Worm (Caenorhabditis elegans) whole organism, early embryonic: ENCODE data around the gene hacl-1.

Experiments
- B0310.2 ChIP-seq: sonication (generic microtip); optimal IDR thresholded peaks from 2 replicates; lab custom pipeline; 2016; ENCODE audit warnings: mild to moderate bottlenecking, missing genetic modification characterization, missing compliant biosample characterization
- F13C5.2 ChIP-seq: sonication (generic microtip); optimal IDR thresholded peaks from 2 replicates; lab custom pipeline; 2017; ENCODE audit warnings: mild to moderate bottlenecking, missing genetic modification characterization, inconsistent platforms, missing compliant biosample characterization
- aly-1 ChIP-seq: sonication (generic microtip); optimal IDR thresholded peaks from 2 replicates; lab custom pipeline; 2016; ENCODE audit warnings: missing genetic modification characterization, missing compliant biosample characterization
- ama-1 ChIP-seq: fragments of 150-350 bp; optimal IDR thresholded peaks from 2 replicates; lab custom pipeline; 2014
- ceh-13 ChIP-seq: fragments of 200-800 bp; sonication (Bioruptor generic); optimal IDR thresholded peaks from 2 replicates; lab custom pipeline; 2018; ENCODE audit warnings: mild to moderate bottlenecking, missing genetic modification characterization, missing compliant biosample characterization
- ceh-36 ChIP-seq: sonication (generic microtip); optimal IDR thresholded peaks from 2 replicates; lab custom pipeline; 2016; ENCODE audit warnings: missing genetic modification characterization, inconsistent platforms, missing compliant biosample characterization
- ets-7 ChIP-seq: sonication (generic microtip); optimal IDR thresholded peaks from 2 replicates; lab custom pipeline; 2016; ENCODE audit warnings: missing genotype, missing genetic modification characterization, missing compliant biosample characterization
- flt-1 ChIP-seq: fragments of 200-800 bp; sonication (Bioruptor generic); IDR thresholded peaks from 2 replicates; pipeline ENCODE4 v1.3.6; 2022; ENCODE audit warnings: missing genetic modification characterization, missing compliant biosample characterization
- hmbx-1 ChIP-seq: sonication (generic microtip); optimal IDR thresholded peaks from 2 replicates; lab custom pipeline; 2016; ENCODE audit warnings: mild to moderate bottlenecking, missing genetic modification characterization, missing compliant biosample characterization
- hmg-4 ChIP-seq: fragments of 200-800 bp; sonication (Bioruptor generic); optimal IDR thresholded peaks from 2 replicates; lab custom pipeline; 2018; ENCODE audit warnings: mild to moderate bottlenecking, missing genetic modification characterization, missing compliant biosample characterization
- hnd-1 ChIP-seq: sonication (generic microtip); optimal IDR thresholded peaks from 2 replicates; lab custom pipeline; 2016; ENCODE audit warnings: missing genetic modification characterization, missing compliant biosample characterization
- pes-1 ChIP-seq: fragments of 200-800 bp; sonication (Bioruptor generic); IDR thresholded peaks from 2 replicates; pipeline ENCODE4 v1.3.6; 2022; ENCODE audit warnings: missing genetic modification reagents, missing genetic modification characterization, missing compliant biosample characterization
- scrt-1 ChIP-seq: fragments of 200-800 bp; sonication (Bioruptor generic); IDR thresholded peaks from 2 replicates; pipeline ENCODE4 v1.3.6; 2022; ENCODE audit warnings: missing genetic modification characterization, missing compliant biosample characterization
- sea-1 ChIP-seq: fragments of 200-800 bp; sonication (Bioruptor generic); conservative IDR thresholded peaks from 2 replicates; pipeline ENCODE4 v1.3.6; 2022; ENCODE audit warnings: missing genetic modification characterization, missing compliant biosample characterization
- tbx-11 ChIP-seq: fragments of 200-800 bp; sonication (Bioruptor generic); IDR thresholded peaks from 2 replicates; pipeline ENCODE4 v1.3.6; 2022; ENCODE audit warnings: missing genetic modification characterization, missing compliant biosample characterization
- tbx-37 ChIP-seq: fragments of 200-800 bp; sonication (Bioruptor generic); conservative IDR thresholded peaks from 2 replicates; pipeline ENCODE4 v1.3.6; 2022; ENCODE audit warnings: missing genetic modification reagents, missing genetic modification characterization, missing compliant biosample characterization
- tra-4 ChIP-seq: sonication (generic microtip); optimal IDR thresholded peaks from 2 replicates; lab custom pipeline; 2017; ENCODE audit warnings: missing genetic modification characterization, missing compliant biosample characterization

hacl-1 gene

DNA sequence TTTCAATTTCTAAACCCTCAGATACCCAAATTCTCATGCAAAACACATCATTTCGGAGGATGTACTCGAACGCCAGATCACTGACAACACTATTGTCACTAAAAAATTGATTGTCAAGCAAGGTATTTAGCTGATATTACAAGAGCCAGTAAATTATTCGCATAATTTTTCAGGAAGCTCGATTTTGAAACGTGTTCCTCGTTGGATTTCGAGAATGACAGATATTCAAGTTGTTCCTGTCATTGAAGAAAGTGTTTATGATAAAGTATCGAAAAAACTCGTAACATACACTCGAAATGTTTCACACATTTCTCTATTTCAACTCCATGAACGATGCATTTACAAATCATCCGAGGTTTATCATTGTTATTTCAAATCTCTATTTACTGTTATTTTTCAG is 3.0 kb upstream of the hacl-1 start:
- no peak for TF ChIP-seq scrt-1 (GFP tag; lab: Robert Waterston, UW)
- no peak for TF ChIP-seq tra-4 (tag; lab: Kevin White, UChicago)
- TF ChIP-seq hmbx-1 (tag; lab: Kevin White, UChicago) = no peak
- no peak for TF ChIP-seq ets-7 (tag; lab: Kevin White, UChicago)
- TF ChIP-seq tbx-37 = no peak
- no peak for TF ChIP-seq ceh-36
- TF ChIP-seq B0310.2 (tag; lab: Kevin White, UChicago) = no peak
- TF ChIP-seq flt-1 (GFP tag; lab: Robert Waterston, UW) = no peak
- no peak for TF ChIP-seq hnd-1 (tag; lab: Kevin White, UChicago)

- TF ChIP-seq pes-1 = no peak
- TF ChIP-seq scrt-1 (GFP tag; lab: Robert Waterston, UW) = no peak
- no peak for TF ChIP-seq ceh-13 (GFP tag; lab: Kevin White, UChicago)
- TF ChIP-seq hmbx-1 (tag; lab: Kevin White, UChicago) = no peak
- no peak for TF ChIP-seq sea-1
- no peak for TF ChIP-seq ama-1 (lab: Kevin White, UChicago)
- TF ChIP-seq F13C5.2 (tag; lab: Kevin White, UChicago) = no peak
- TF ChIP-seq tra-4 (tag; lab: Kevin White, UChicago) = no peak
- no peak for TF ChIP-seq hmg-4
- no peak for TF ChIP-seq tbx-11 (GFP tag; lab: Robert Waterston, UW)
- no peak for TF ChIP-seq flt-1 (GFP tag; lab: Robert Waterston, UW)
- TF ChIP-seq ceh-36 = no peak
- TF ChIP-seq tbx-37 = no peak
- TF ChIP-seq hnd-1 (tag; lab: Kevin White, UChicago) = no peak
- no peak for TF ChIP-seq B0310.2 (tag; lab: Kevin White, UChicago)
Measured at ce11 chrII:11495307-11495706, 2.5 kb upstream of the hacl-1 start, which contains the start of the genes ooc-3 and B0334.4. ooc-3 (minus strand) TSS chrII:11495321. B0334.4 (plus strand) TSS chrII:11495692.

- no peak for TF ChIP-seq hmbx-1 (tag; lab: Kevin White, UChicago)
- TF ChIP-seq B0310.2 (tag; lab: Kevin White, UChicago) = no peak
Measured at ce11 chrII:11487999-11488398, 4.8 kb downstream of the hacl-1 start, which contains the start of gene B0334.13. B0334.13 (plus strand) TSS chrII:11488299.

- TF ChIP-seq ceh-36 = no peak
- no peak for TF ChIP-seq scrt-1 (GFP tag; lab: Robert Waterston, UW)
- TF ChIP-seq ceh-13 (GFP tag; lab: Kevin White, UChicago) = no peak
- TF ChIP-seq hmg-4 = no peak
- TF ChIP-seq tbx-37 = no peak
- no peak for TF ChIP-seq sea-1
- TF ChIP-seq tbx-11 (GFP tag; lab: Robert Waterston, UW) = no peak
- no peak for TF ChIP-seq hnd-1 (tag; lab: Kevin White, UChicago)
- no peak for TF ChIP-seq F13C5.2 (tag; lab: Kevin White, UChicago)
- no peak for TF ChIP-seq B0310.2 (tag; lab: Kevin White, UChicago)
Measured at ce11 chrII:11486698-11487234, 6.0 kb downstream of the hacl-1 start, which contains the start of gene ttr-18. ttr-18 (minus strand) TSS chrII:11486748.

DNA sequence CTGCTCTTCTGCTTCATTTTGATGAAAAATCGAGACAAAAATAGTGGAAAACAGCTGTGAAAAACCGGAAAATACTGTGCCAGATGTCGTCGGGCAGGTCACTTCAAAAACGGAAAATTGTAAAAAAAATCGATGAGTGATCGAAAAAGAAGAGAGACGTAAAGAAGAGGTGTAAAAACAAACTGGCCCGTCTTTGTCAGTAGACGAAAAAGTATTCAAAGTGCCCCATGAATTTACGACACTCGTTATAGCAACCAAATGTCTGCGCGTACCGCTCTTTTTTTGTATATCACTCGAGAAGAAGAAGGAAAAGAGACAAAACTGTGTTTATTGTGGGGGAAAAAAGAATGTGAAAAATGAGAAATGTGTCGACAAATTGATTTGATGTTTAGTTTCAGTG is 7.6 kb downstream of the hacl-1 start, which contains the start of gene twk-5:
TSS of gene twk-5 (minus strand) at position 101 of the 400 bp plus-strand sequence.
- no peak for TF ChIP-seq hmbx-1 (tag; lab: Kevin White, UChicago)
- no peak for TF ChIP-seq tbx-37
- TF ChIP-seq pes-1 = no peak
- no peak for TF ChIP-seq ets-7 (tag; lab: Kevin White, UChicago)
- no peak for TF ChIP-seq tbx-11 (GFP tag; lab: Robert Waterston, UW)
- TF ChIP-seq aly-1 (tag; lab: Kevin White, UChicago) = no peak
- no peak for TF ChIP-seq tra-4 (tag; lab: Kevin White, UChicago)
- TF ChIP-seq scrt-1 (GFP tag; lab: Robert Waterston, UW) = no peak
- no peak for TF ChIP-seq ama-1 (lab: Kevin White, UChicago)
- TF ChIP-seq flt-1 (GFP tag; lab: Robert Waterston, UW) = no peak
- no peak for TF ChIP-seq hnd-1 (tag; lab: Kevin White, UChicago)
- no peak for TF ChIP-seq hmg-4
- no peak for TF ChIP-seq B0310.2 (tag; lab: Kevin White, UChicago)

- TF ChIP-seq B0310.2 (tag; lab: Kevin White, UChicago) (peak; percentile 97), ceh-36 (peak; percentile 97), F13C5.2 (tag; lab: Kevin White, UChicago) (peak; percentile 97), scrt-1 (GFP tag; lab: Robert Waterston, UW) (peak; percentile 95), flt-1 (GFP tag; lab: Robert Waterston, UW) (peak; percentile 97), tbx-37 (peak; percentile 98), tra-4 (tag; lab: Kevin White, UChicago) (peak; percentile 93), hnd-1 (tag; lab: Kevin White, UChicago) (peak; percentile 94), tbx-11 (GFP tag; lab: Robert Waterston, UW) (peak; percentile 96), sea-1 (peak; percentile 97), ets-7 (tag; lab: Kevin White, UChicago) (peak; percentile 89), hmg-4 (peak; percentile 98), ceh-13 (GFP tag; lab: Kevin White, UChicago) (peak; percentile 93), aly-1 (tag; lab: Kevin White, UChicago) (peak; percentile 97), pes-1 (peak; percentile 97), hmbx-1 (tag; lab: Kevin White, UChicago) (peak; percentile 89), ama-1 (lab: Kevin White, UChicago) (no peak)
Measured at ce11 chrII:11484600-11484999, 8.2 kb downstream of the hacl-1 start.

- TF ChIP-seq F13C5.2 (tag; lab: Kevin White, UChicago) = no peak
- TF ChIP-seq ceh-36 = no peak
- TF ChIP-seq aly-1 (tag; lab: Kevin White, UChicago) = no peak
- no peak for TF ChIP-seq tbx-37
- TF ChIP-seq sea-1 = no peak
- no peak for TF ChIP-seq B0310.2 (tag; lab: Kevin White, UChicago)
- no peak for TF ChIP-seq ets-7 (tag; lab: Kevin White, UChicago)
Measured at ce11 chrII:11479076-11479475, 13.7 kb downstream of the hacl-1 start, which contains the start of gene W02B12.12. W02B12.12 (minus strand) TSS chrII:11479176.
